Worm (Caenorhabditis elegans): Measurements from ENCODE around the gene pitr-3.

pitr-3 gene

DNA sequence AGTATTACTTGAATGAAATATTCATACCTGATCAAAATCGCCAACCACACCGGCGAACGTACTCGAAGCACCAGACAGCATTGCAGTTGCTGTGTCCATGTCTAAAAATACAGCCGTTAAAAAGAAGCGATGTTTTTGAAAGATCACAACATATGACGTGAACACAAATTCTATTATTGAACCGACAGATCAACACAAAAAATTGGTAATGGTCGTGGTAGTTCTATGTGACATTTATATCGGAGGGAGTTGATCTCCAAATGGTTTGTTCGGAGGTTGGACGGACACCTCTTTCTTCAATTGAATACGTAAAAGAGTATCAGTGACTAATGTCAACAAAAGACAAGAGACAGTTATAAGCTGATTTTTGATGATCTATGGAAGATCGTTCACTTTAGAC lies at the start of gene pitr-3:
TSS of gene pitr-3 (minus strand) at position 101 of the 400 bp plus-strand sequence.
- TF ChIP-seq lin-15B (tag; optimal IDR thresholded peaks at IDR 0.05) (no peak), ceh-9 (tag; optimal IDR thresholded peaks at IDR 0.05) (no peak), nhr-11 (tag; optimal IDR thresholded peaks at IDR 0.05) (no peak), sea-2 (GFP tag; optimal IDR thresholded peaks at IDR 0.05) (no peak), nhr-77 (tag; optimal IDR thresholded peaks at IDR 0.05) (no peak), elt-1 (tag; optimal IDR thresholded peaks at IDR 0.05) (no peak), daf-12 (tag; optimal IDR thresholded peaks at IDR 0.05) (no peak), aly-2 (tag; optimal IDR thresholded peaks at IDR 0.05) (no peak), ztf-4 (tag; optimal IDR thresholded peaks at IDR 0.05) (no peak), mml-1 (tag; optimal IDR thresholded peaks at IDR 0.05) (no peak)

ce11 chrV:9186028-9186427 lies 44.8 kb upstream of the pitr-3 start:
- TF ChIP-seq nhr-11 (tag; optimal IDR thresholded peaks at IDR 0.05) (no peak), hmg-11 (tag; optimal IDR thresholded peaks at IDR 0.05) (no peak), nhr-76 (tag; optimal IDR thresholded peaks at IDR 0.05) (no peak), elt-3 (tag; optimal IDR thresholded peaks at IDR 0.05) (no peak), egl-5 (tag; optimal IDR thresholded peaks at IDR 0.05) (no peak), ZK546.5 (tag; optimal IDR thresholded peaks at IDR 0.05) (no peak), R02D3.7 (tag; optimal IDR thresholded peaks at IDR 0.05) (no peak), aly-2 (tag; optimal IDR thresholded peaks at IDR 0.05) (no peak), unc-39 (tag; optimal IDR thresholded peaks at IDR 0.05) (no peak), ceh-82 (tag; optimal IDR thresholded peaks at IDR 0.05) (no peak), fkh-2 (tag; optimal IDR thresholded peaks at IDR 0.05) (no peak), jun-1 (tag; optimal IDR thresholded peaks at IDR 0.05) (no peak), nhr-25 (tag; optimal IDR thresholded peaks at IDR 0.05) (no peak), nhr-237 (tag; optimal IDR thresholded peaks at IDR 0.05) (no peak), lin-39 (tag; optimal IDR thresholded peaks at IDR 0.05) (no peak), nfya-1 (tag; optimal IDR thresholded peaks at IDR 0.05; ENCODE audit: insufficient read depth) (no peak), eor-1 (tag; optimal IDR thresholded peaks at IDR 0.05) (no peak)

ce11 chrV:9183718-9184441 lies 42.7 kb upstream of the pitr-3 start:
- no peak for TF ChIP-seq ztf-4 (tag; optimal IDR thresholded peaks at IDR 0.05)
- no peak for TF ChIP-seq nhr-11 (tag; optimal IDR thresholded peaks at IDR 0.05)
- no peak for TF ChIP-seq nhr-43 (tag; optimal IDR thresholded peaks at IDR 0.05; ENCODE audit: poor library complexity, severe bottlenecking)
- no peak for TF ChIP-seq ceh-16 (tag; optimal IDR thresholded peaks at IDR 0.05)
- no peak for TF ChIP-seq daf-12 (tag; optimal IDR thresholded peaks at IDR 0.05)
- TF ChIP-seq ceh-28 (tag; optimal IDR thresholded peaks at IDR 0.05): no peak
- TF ChIP-seq unc-62 (GFP tag; optimal IDR thresholded peaks at IDR 0.05): no peak
- no peak for TF ChIP-seq fkh-2 (tag; optimal IDR thresholded peaks at IDR 0.05)
- TF ChIP-seq nhr-12 (tag; optimal IDR thresholded peaks at IDR 0.05): no peak
- TF ChIP-seq fkh-10 (GFP tag; optimal IDR thresholded peaks at IDR 0.05): no peak
- TF ChIP-seq nhr-67 (tag; optimal IDR thresholded peaks at IDR 0.05): no peak
- TF ChIP-seq sea-2 (GFP tag; optimal IDR thresholded peaks at IDR 0.05): no peak
- TF ChIP-seq unc-39 (tag; optimal IDR thresholded peaks at IDR 0.05): no peak
- no peak for TF ChIP-seq elt-2 (tag; optimal IDR thresholded peaks at IDR 0.05)
- TF ChIP-seq ama-1 (optimal IDR thresholded peaks at IDR 0.05): no peak

- TF ChIP-seq nhr-11 (tag; optimal IDR thresholded peaks at IDR 0.05) (no peak), fos-1 (tag; optimal IDR thresholded peaks at IDR 0.05) (no peak), ZK546.5 (tag; optimal IDR thresholded peaks at IDR 0.05) (no peak), nhr-25 (tag; optimal IDR thresholded peaks at IDR 0.05) (no peak), unc-62 (GFP tag; optimal IDR thresholded peaks at IDR 0.05) (no peak), mdl-1 (tag; optimal IDR thresholded peaks at IDR 0.05) (no peak), ceh-82 (tag; optimal IDR thresholded peaks at IDR 0.05) (no peak), tbx-2 (tag; optimal IDR thresholded peaks at IDR 0.05) (no peak), sea-2 (GFP tag; optimal IDR thresholded peaks at IDR 0.05) (no peak), snpc-4 (tag; optimal IDR thresholded peaks at IDR 0.05) (no peak), nhr-43 (tag; optimal IDR thresholded peaks at IDR 0.05; ENCODE audit: poor library complexity, severe bottlenecking) (no peak), elt-1 (tag; optimal IDR thresholded peaks at IDR 0.05) (no peak), hmg-11 (tag; optimal IDR thresholded peaks at IDR 0.05) (no peak), pha-4 (tag; optimal IDR thresholded peaks at IDR 0.05) (no peak), ama-1 (optimal IDR thresholded peaks at IDR 0.05) (no peak), lin-39 (tag; optimal IDR thresholded peaks at IDR 0.05) (no peak), jun-1 (tag; optimal IDR thresholded peaks at IDR 0.05) (no peak), ztf-4 (tag; optimal IDR thresholded peaks at IDR 0.05) (no peak)
Observed at ce11 chrV:9181669-9182250, 40.6 kb upstream of the pitr-3 start, which contains the start of gene ptr-1. TSS of gene ptr-1 (minus strand) at chrV:9181719.
